Worm (Caenorhabditis elegans) whole organism, mixed stage, embryonic: ENCODE data around the gene srw-97.
A peak's percentile ranks its signal among the peaks of the same experiment; 100 is the strongest.

Experiments used
- M03D4.4 ChIP-seq: sonication (generic microtip); optimal IDR thresholded peaks from 2 replicates; lab custom pipeline; 2017; ENCODE audit warnings: mild to moderate bottlenecking, missing genetic modification characterization, missing compliant biosample characterization
- bed-3 ChIP-seq: fragments of 200-800 bp; sonication (Bioruptor generic); optimal IDR thresholded peaks from 3 replicates; lab custom pipeline; 2018; ENCODE audit warnings: mild to moderate bottlenecking, missing genetic modification characterization, moderate library complexity, missing compliant biosample characterization
- blmp-1 ChIP-seq: fragments of 150-350 bp; optimal IDR thresholded peaks from 2 replicates; lab custom pipeline; 2014; ENCODE audit warnings: missing biosample characterization, missing genetic modification characterization
- ceh-39 ChIP-seq: fragments of 150-350 bp; optimal IDR thresholded peaks from 2 replicates; lab custom pipeline; 2014; ENCODE audit warnings: missing biosample characterization, missing genetic modification characterization
- ceh-83 ChIP-seq: fragments of 200-800 bp; sonication (Bioruptor generic); optimal IDR thresholded peaks from 2 replicates; lab custom pipeline; 2018; ENCODE audit warnings: mild to moderate bottlenecking, missing genetic modification characterization, missing compliant biosample characterization
- ces-1 ChIP-seq: fragments of 150-350 bp; optimal IDR thresholded peaks from 2 replicates; lab custom pipeline; 2014; ENCODE audit warnings: missing biosample characterization, missing genetic modification reagents, missing genetic modification characterization
- cnd-1 ChIP-seq: fragments of 200-800 bp; sonication (Bioruptor generic); optimal IDR thresholded peaks from 2 replicates; lab custom pipeline; 2018; ENCODE audit warnings: mild to moderate bottlenecking, missing genetic modification characterization, missing compliant biosample characterization
- drap-1 ChIP-seq: fragments of 200-800 bp; sonication (Bioruptor generic); optimal IDR thresholded peaks from 3 replicates; lab custom pipeline; 2018; ENCODE audit warnings: mild to moderate bottlenecking, missing genetic modification characterization, missing compliant biosample characterization
- elt-1 ChIP-seq: sonication (generic microtip); optimal IDR thresholded peaks from 2 replicates; lab custom pipeline; 2017; ENCODE audit warnings: missing genetic modification characterization, mild to moderate bottlenecking, missing compliant biosample characterization, antibody characterized with exemption, moderate library complexity, borderline replicate concordance; ENCODE audit not compliant: insufficient read depth
- elt-3 ChIP-seq: fragments of 150-350 bp; optimal IDR thresholded peaks from 2 replicates; lab custom pipeline; 2014; ENCODE audit warnings: missing biosample characterization, missing genetic modification characterization
- flh-1 ChIP-seq: fragments of 200-800 bp; sonication (Bioruptor generic); optimal IDR thresholded peaks from 2 replicates; lab custom pipeline; 2018; ENCODE audit warnings: mild to moderate bottlenecking, missing genetic modification characterization, moderate library complexity, missing compliant biosample characterization
- ham-2 ChIP-seq: fragments of 200-800 bp; sonication (Bioruptor generic); optimal IDR thresholded peaks from 2 replicates; lab custom pipeline; 2018; ENCODE audit warnings: mild to moderate bottlenecking, missing genetic modification characterization, missing compliant biosample characterization
- hlh-1 ChIP-seq: fragments of 150-350 bp; optimal IDR thresholded peaks from 2 replicates; lab custom pipeline; 2014; ENCODE audit warnings: missing biosample characterization, missing genetic modification reagents, missing genetic modification characterization
- lin-32 ChIP-seq: fragments of 200-800 bp; sonication (Bioruptor generic); optimal IDR thresholded peaks from 2 replicates; lab custom pipeline; 2018; ENCODE audit warnings: mild to moderate bottlenecking, missing genetic modification characterization, missing compliant biosample characterization
- lsy-2 ChIP-seq: fragments of 150-350 bp; optimal IDR thresholded peaks from 2 replicates; lab custom pipeline; 2014; ENCODE audit warnings: missing biosample characterization, missing genetic modification characterization
- mab-5 ChIP-seq: fragments of 150-350 bp; optimal IDR thresholded peaks from 2 replicates; lab custom pipeline; 2014; ENCODE audit warnings: missing biosample characterization, missing genetic modification characterization
- mep-1 ChIP-seq: fragments of 150-350 bp; optimal IDR thresholded peaks from 2 replicates; lab custom pipeline; 2017; ENCODE audit warnings: missing biosample characterization, missing genetic modification reagents, missing genetic modification characterization, inconsistent platforms
- mls-2 ChIP-seq: sonication (generic microtip); optimal IDR thresholded peaks from 2 replicates; lab custom pipeline; 2016; ENCODE audit warnings: mild to moderate bottlenecking, missing genetic modification characterization, moderate library complexity, missing compliant biosample characterization
- nhr-12 ChIP-seq: fragments of 150-350 bp; optimal IDR thresholded peaks from 2 replicates; lab custom pipeline; 2014; ENCODE audit warnings: missing biosample characterization, missing genetic modification characterization
- nhr-2 ChIP-seq: fragments of 150-350 bp; optimal IDR thresholded peaks from 2 replicates; lab custom pipeline; 2014; ENCODE audit warnings: missing biosample characterization, missing genetic modification characterization
- nhr-28 ChIP-seq: fragments of 150-350 bp; optimal IDR thresholded peaks from 2 replicates; lab custom pipeline; 2014; ENCODE audit warnings: missing biosample characterization, missing genetic modification characterization
- pha-4 ChIP-seq: fragments of 150-350 bp; optimal IDR thresholded peaks from 2 replicates; lab custom pipeline; 2018; ENCODE audit warnings: missing biosample characterization, missing genetic modification reagents, missing genetic modification characterization
- sem-2 ChIP-seq: fragments of 200-800 bp; sonication (Bioruptor generic); optimal IDR thresholded peaks from 2 replicates; lab custom pipeline; 2018; ENCODE audit warnings: mild to moderate bottlenecking, missing genetic modification characterization, missing compliant biosample characterization
- snpc-4 ChIP-seq: fragments of 150-350 bp; optimal IDR thresholded peaks from 2 replicates; lab custom pipeline; 2014; ENCODE audit warnings: missing biosample characterization, missing genetic modification characterization
- sptf-1 ChIP-seq: sonication (generic microtip); optimal IDR thresholded peaks from 2 replicates; lab custom pipeline; 2017; ENCODE audit warnings: mild to moderate bottlenecking, missing genetic modification characterization, moderate library complexity, missing compliant biosample characterization
- tbx-8 ChIP-seq: fragments of 200-800 bp; sonication (Bioruptor generic); optimal IDR thresholded peaks from 2 replicates; lab custom pipeline; 2018; ENCODE audit warnings: mild to moderate bottlenecking, missing genetic modification characterization, moderate library complexity, missing compliant biosample characterization
- unc-39 ChIP-seq: fragments of 150-350 bp; optimal IDR thresholded peaks from 2 replicates; lab custom pipeline; 2014; ENCODE audit warnings: missing biosample characterization, missing genetic modification characterization
- unc-62 ChIP-seq: fragments of 150-350 bp; optimal IDR thresholded peaks from 2 replicates; lab custom pipeline; 2014; ENCODE audit warnings: missing biosample characterization, missing genetic modification reagents, missing genetic modification characterization
- zip-8 ChIP-seq: fragments of 150-350 bp; optimal IDR thresholded peaks from 2 replicates; lab custom pipeline; 2014; ENCODE audit warnings: missing biosample characterization, missing genetic modification characterization
- ztf-11 ChIP-seq: fragments of 150-350 bp; optimal IDR thresholded peaks from 2 replicates; lab custom pipeline; 2014; ENCODE audit warnings: missing biosample characterization, missing genetic modification characterization

srw-97 gene

DNA sequence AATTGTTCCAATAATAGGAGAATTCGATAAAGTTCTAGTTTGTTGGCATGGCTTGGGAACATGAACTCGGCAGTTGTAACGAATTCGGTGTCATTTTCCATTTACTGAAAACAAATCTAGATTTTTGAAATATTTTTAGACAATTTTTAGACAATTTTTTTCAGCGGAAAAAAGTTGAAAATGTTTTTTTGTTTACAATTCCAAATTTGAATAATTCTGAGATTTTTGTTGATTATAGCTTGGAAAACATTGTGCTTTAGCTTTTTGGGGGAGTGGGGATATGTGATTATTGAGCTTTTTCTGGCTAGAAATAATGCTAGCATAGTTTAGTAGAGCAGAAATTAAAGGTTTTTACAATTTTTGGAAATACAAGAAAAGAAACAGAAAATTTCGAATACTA lies at the start of gene srw-97:
Gene srw-97 (minus strand): TSS at position 101 of the 400 bp plus-strand sequence.
- TF ChIP-seq unc-39 (tag; lab: Kevin White, UChicago) (no peak), elt-3 (tag; lab: Kevin White, UChicago) (no peak), pha-4 (tag; lab: Kevin White, UChicago) (no peak), hlh-1 (tag; lab: Kevin White, UChicago) (no peak), snpc-4 (no peak), nhr-28 (no peak), lsy-2 (tag; lab: Kevin White, UChicago) (no peak), ceh-39 (tag; lab: Kevin White, UChicago) (no peak), mep-1 (tag; lab: Kevin White, UChicago) (no peak), nhr-12 (tag; lab: Kevin White, UChicago) (no peak), drap-1 (GFP tag; lab: Kevin White, UChicago) (no peak), mab-5 (tag; lab: Kevin White, UChicago) (no peak)
- TF ChIP-seq, all 35 proteins: peak for 0

DNA sequence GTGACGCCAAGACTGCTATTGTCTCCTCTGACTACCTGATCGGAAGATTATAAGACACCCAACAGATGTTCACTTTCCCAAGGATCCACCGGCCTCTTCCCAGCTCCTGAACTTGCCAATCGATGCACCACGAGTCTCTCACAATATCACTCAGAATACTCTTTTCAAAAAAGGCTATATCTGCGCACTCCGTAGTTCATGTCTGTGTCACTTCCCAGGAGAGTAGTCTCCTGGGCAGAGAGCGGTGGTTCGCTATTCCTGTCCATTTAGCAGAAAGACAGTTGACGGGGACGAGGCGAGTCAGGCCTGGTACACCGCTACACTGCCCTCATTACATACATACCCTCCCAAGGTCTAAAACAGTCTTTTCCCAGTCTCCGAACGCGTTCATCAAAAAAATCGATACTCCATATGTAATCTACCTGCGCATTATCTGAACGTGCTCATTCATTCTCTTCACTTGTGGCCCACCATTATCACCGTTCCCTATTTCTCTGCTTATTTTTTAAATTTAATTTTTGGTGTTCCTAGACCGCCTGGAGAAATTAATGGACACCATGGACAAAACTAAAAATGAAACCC lies 46.0 kb upstream of the srw-97 start, which contains the start of gene btb-6:
Gene btb-6 (plus strand): TSS at position 532 of the 582 bp plus-strand sequence.
- TF ChIP-seq bed-3 (GFP tag; lab: Kevin White, UChicago), result no peak
- peak; percentile 4 for TF ChIP-seq cnd-1 (tag; lab: Kevin White, UChicago)
- no peak for TF ChIP-seq blmp-1 (tag; lab: Kevin White, UChicago)
- no peak for TF ChIP-seq sem-2 (GFP tag; lab: Kevin White, UChicago)
- TF ChIP-seq ces-1 (GFP tag; lab: Kevin White, UChicago), result no peak
- TF ChIP-seq mab-5 (tag; lab: Kevin White, UChicago), result no peak
- no peak for TF ChIP-seq hlh-1 (tag; lab: Kevin White, UChicago)
- peak; percentile 69 for TF ChIP-seq nhr-2 (tag; lab: Kevin White, UChicago)
- no peak for TF ChIP-seq elt-3 (tag; lab: Kevin White, UChicago)
- no peak for TF ChIP-seq ham-2 (GFP tag; lab: Kevin White, UChicago)
- no peak for TF ChIP-seq unc-62
- TF ChIP-seq drap-1 (GFP tag; lab: Kevin White, UChicago), result no peak
- no peak for TF ChIP-seq ceh-83 (GFP tag; lab: Kevin White, UChicago)
- TF ChIP-seq nhr-12 (tag; lab: Kevin White, UChicago), result no peak
- no peak for TF ChIP-seq ztf-11 (tag; lab: Kevin White, UChicago)
- no peak for TF ChIP-seq nhr-28
- no peak for TF ChIP-seq M03D4.4 (tag; lab: Kevin White, UChicago)
- no peak for TF ChIP-seq pha-4 (tag; lab: Kevin White, UChicago)
- TF ChIP-seq ceh-39 (tag; lab: Kevin White, UChicago), result peak; percentile 9
- TF ChIP-seq unc-39 (tag; lab: Kevin White, UChicago), result no peak
- TF ChIP-seq flh-1, result no peak

DNA sequence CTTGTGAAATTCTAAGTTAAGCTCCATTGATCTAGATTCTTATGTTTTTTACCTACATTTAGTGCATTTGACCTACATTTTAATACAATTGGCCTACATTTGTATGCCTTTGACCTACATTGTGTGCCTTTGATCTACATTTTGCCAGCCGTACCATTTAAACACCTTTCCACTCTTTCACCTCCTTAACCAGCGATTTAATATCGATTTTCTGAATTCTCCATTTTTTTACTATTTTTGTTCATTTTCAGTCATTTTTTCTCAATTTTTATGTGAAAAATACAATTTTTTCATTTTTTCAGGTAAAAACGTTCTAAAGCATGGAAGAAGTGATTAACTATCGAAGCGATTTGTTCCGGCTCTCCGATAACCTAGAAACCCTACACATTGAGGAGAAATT lies 44.1 kb upstream of the srw-97 start, which contains the start of gene btb-7:
Gene btb-7 (plus strand): TSS at position 301 of the 400 bp plus-strand sequence.
- TF ChIP-seq unc-62 (no peak), mab-5 (tag; lab: Kevin White, UChicago) (no peak), lsy-2 (tag; lab: Kevin White, UChicago) (no peak), ztf-11 (tag; lab: Kevin White, UChicago) (no peak), drap-1 (GFP tag; lab: Kevin White, UChicago) (no peak), lin-32 (GFP tag; lab: Kevin White, UChicago) (no peak), zip-8 (tag; lab: Kevin White, UChicago) (no peak), nhr-2 (tag; lab: Kevin White, UChicago) (no peak), ham-2 (GFP tag; lab: Kevin White, UChicago) (no peak), snpc-4 (no peak), M03D4.4 (tag; lab: Kevin White, UChicago) (no peak), elt-1 (no peak), nhr-28 (no peak), mls-2 (tag; lab: Kevin White, UChicago) (no peak)
- TF ChIP-seq, all 35 proteins: peak for 0

DNA sequence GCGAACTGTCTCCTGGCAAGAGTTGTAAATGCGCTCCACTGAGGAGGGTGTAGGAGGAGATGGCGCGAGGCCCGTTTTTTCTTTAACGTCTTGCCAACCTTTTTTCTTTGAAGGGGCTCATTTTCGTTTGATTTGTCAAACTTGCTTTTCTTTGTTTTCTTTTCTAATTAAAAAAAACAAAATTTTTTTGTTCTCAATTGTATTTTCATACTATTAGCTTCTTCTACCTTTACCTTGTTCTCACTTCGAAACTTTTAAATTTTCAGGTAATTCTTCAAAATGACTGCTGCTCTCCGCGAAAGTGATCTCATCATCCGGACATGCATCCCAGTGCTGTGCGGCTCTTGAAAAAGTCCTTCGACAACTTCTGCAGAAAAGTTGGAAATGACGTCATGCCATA lies 41.1 kb upstream of the srw-97 start, which contains the start of gene fbxa-184:
Gene fbxa-184 (plus strand): TSS at position 301 of the 400 bp plus-strand sequence.
- TF ChIP-seq lin-32 (GFP tag; lab: Kevin White, UChicago) (no peak), tbx-8 (GFP tag; lab: Kevin White, UChicago) (no peak), sptf-1 (tag; lab: Kevin White, UChicago) (no peak)
